Worm (Caenorhabditis elegans) whole organism, early embryonic: ENCODE measurements around the gene Y69A2AR.24.

ENCODE experiments used
- B0310.2 ChIP-seq: sonication (generic microtip); optimal IDR thresholded peaks from 2 replicates; lab custom pipeline; 2016; ENCODE audit warnings: mild to moderate bottlenecking, missing genetic modification characterization, missing compliant biosample characterization
- F13C5.2 ChIP-seq: sonication (generic microtip); optimal IDR thresholded peaks from 2 replicates; lab custom pipeline; 2017; ENCODE audit warnings: mild to moderate bottlenecking, missing genetic modification characterization, inconsistent platforms, missing compliant biosample characterization
- aly-1 ChIP-seq: sonication (generic microtip); optimal IDR thresholded peaks from 2 replicates; lab custom pipeline; 2016; ENCODE audit warnings: missing genetic modification characterization, missing compliant biosample characterization
- ama-1 ChIP-seq: fragments of 150-350 bp; optimal IDR thresholded peaks from 2 replicates; lab custom pipeline; 2014
- ceh-13 ChIP-seq: fragments of 200-800 bp; sonication (Bioruptor generic); optimal IDR thresholded peaks from 2 replicates; lab custom pipeline; 2018; ENCODE audit warnings: mild to moderate bottlenecking, missing genetic modification characterization, missing compliant biosample characterization
- ceh-36 ChIP-seq: sonication (generic microtip); optimal IDR thresholded peaks from 2 replicates; lab custom pipeline; 2016; ENCODE audit warnings: missing genetic modification characterization, inconsistent platforms, missing compliant biosample characterization
- ets-7 ChIP-seq: sonication (generic microtip); optimal IDR thresholded peaks from 2 replicates; lab custom pipeline; 2016; ENCODE audit warnings: missing genotype, missing genetic modification characterization, missing compliant biosample characterization
- flt-1 ChIP-seq: fragments of 200-800 bp; sonication (Bioruptor generic); IDR thresholded peaks from 2 replicates; pipeline ENCODE4 v1.3.6; 2022; ENCODE audit warnings: missing genetic modification characterization, missing compliant biosample characterization
- hmbx-1 ChIP-seq: sonication (generic microtip); optimal IDR thresholded peaks from 2 replicates; lab custom pipeline; 2016; ENCODE audit warnings: mild to moderate bottlenecking, missing genetic modification characterization, missing compliant biosample characterization
- hmg-4 ChIP-seq: fragments of 200-800 bp; sonication (Bioruptor generic); optimal IDR thresholded peaks from 2 replicates; lab custom pipeline; 2018; ENCODE audit warnings: mild to moderate bottlenecking, missing genetic modification characterization, missing compliant biosample characterization
- hnd-1 ChIP-seq: sonication (generic microtip); optimal IDR thresholded peaks from 2 replicates; lab custom pipeline; 2016; ENCODE audit warnings: missing genetic modification characterization, missing compliant biosample characterization
- pes-1 ChIP-seq: fragments of 200-800 bp; sonication (Bioruptor generic); IDR thresholded peaks from 2 replicates; pipeline ENCODE4 v1.3.6; 2022; ENCODE audit warnings: missing genetic modification reagents, missing genetic modification characterization, missing compliant biosample characterization
- scrt-1 ChIP-seq: fragments of 200-800 bp; sonication (Bioruptor generic); IDR thresholded peaks from 2 replicates; pipeline ENCODE4 v1.3.6; 2022; ENCODE audit warnings: missing genetic modification characterization, missing compliant biosample characterization
- sea-1 ChIP-seq: fragments of 200-800 bp; sonication (Bioruptor generic); conservative IDR thresholded peaks from 2 replicates; pipeline ENCODE4 v1.3.6; 2022; ENCODE audit warnings: missing genetic modification characterization, missing compliant biosample characterization
- tbx-11 ChIP-seq: fragments of 200-800 bp; sonication (Bioruptor generic); IDR thresholded peaks from 2 replicates; pipeline ENCODE4 v1.3.6; 2022; ENCODE audit warnings: missing genetic modification characterization, missing compliant biosample characterization
- tbx-37 ChIP-seq: fragments of 200-800 bp; sonication (Bioruptor generic); conservative IDR thresholded peaks from 2 replicates; pipeline ENCODE4 v1.3.6; 2022; ENCODE audit warnings: missing genetic modification reagents, missing genetic modification characterization, missing compliant biosample characterization
- tra-4 ChIP-seq: sonication (generic microtip); optimal IDR thresholded peaks from 2 replicates; lab custom pipeline; 2017; ENCODE audit warnings: missing genetic modification characterization, missing compliant biosample characterization

The Y69A2AR.24 gene

DNA sequence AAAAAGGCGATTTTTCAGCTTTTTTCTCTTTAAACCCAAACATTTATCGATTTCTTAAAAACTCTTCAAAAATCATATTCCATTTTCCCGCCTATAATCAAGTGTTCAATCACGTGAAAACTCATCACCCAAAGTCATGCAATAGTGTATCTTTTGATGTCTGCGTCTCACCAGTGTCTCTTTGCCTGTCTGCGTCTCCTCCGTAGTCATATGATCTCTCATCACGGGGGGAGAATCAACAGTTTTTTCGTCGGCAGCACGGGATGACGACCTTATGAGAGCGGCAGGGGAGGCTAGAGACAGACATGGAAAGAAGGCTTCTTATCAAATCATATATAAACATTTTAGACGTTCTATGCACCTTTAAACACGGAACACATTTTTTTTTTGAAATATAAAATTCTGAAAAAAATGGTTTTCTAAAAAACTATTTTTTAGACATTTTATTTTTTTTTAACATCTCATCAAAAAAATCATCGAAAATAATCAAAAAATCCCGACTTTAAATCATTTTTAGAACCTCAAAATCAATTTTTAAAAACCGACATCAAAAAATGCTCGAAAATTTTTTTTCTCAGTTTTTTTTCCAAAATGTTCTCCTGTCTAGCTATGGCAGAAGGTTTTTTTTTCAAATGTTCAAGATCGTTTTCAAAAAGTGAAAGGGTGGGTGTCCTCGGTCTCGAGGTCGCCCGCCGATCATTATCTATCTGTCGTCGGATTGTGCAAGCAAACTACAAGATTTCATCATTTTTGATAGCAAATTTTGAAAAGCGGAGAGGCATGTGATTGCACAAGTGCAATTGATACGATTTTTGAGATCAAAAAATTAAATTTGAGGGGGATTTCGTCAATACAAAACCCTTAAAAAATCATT, 38.4 kb upstream of the Y69A2AR.24 start:
- peak; percentile 19 for TF ChIP-seq F13C5.2
- 0 out of 2 replicates have a peak, but pooled peaks have one; percentile 43 for TF ChIP-seq flt-1 (GFP tag; lab: Robert Waterston, UW)
- TF ChIP-seq B0310.2 (tag; lab: Kevin White, UChicago), result peak; percentile 29
- no peak for TF ChIP-seq scrt-1 (GFP tag; lab: Robert Waterston, UW)
- TF ChIP-seq tbx-37 (GFP tag; lab: Robert Waterston, UW), result no peak
- TF ChIP-seq hmg-4 (GFP tag; lab: Kevin White, UChicago), result no peak

DNA sequence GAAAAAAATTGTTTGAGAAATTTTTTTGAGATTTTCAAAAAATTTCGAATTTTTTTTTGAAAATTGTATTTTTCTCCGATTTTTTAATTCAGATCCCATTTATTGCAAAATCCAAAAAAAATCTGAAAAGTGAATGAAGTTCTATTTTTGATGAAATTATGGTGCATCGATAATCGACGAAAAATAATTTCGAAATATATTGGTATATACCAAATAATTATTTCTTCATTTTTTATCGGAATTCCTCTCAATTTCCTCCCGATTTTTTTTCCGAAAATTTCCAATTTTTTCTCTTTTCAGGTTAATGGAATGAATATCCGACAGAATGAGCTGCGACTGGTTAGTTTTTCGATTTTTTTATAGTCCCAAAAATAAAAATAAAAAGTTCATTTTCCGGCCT, 37.0 kb upstream of the Y69A2AR.24 start, which contains the start of gene epg-9:
epg-9 (plus strand) TSS at position 301 of the 400 bp plus-strand sequence.
- TF ChIP-seq B0310.2 (tag; lab: Kevin White, UChicago) (no peak), scrt-1 (GFP tag; lab: Robert Waterston, UW) (no peak), aly-1 (tag; lab: Kevin White, UChicago) (no peak), flt-1 (GFP tag; lab: Robert Waterston, UW) (no peak), ceh-36 (tag; lab: Kevin White, UChicago) (no peak), tbx-37 (GFP tag; lab: Robert Waterston, UW) (no peak), ceh-13 (GFP tag; lab: Kevin White, UChicago) (no peak), ets-7 (tag; lab: Kevin White, UChicago) (no peak), hnd-1 (tag; lab: Kevin White, UChicago) (no peak), ama-1 (no peak), F13C5.2 (no peak)

DNA sequence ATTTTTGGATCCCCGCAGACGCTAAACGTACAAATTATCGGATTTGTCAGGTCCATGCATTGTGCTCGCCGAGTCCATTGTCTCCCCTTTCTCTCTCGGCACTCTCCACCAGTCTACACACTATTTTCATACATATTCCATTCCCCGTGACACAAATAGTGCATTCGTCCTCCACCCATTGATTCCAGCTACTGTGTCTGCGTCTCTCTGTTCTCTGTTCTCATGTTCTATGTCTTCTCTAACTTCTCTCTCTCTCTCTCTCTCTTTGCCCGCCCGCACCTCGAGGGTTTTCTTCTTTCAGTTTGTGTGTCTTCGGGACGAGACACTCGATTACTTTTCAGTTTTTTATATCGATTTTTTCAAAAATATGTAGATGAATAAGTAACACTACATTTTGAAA, 35.8 kb upstream of the Y69A2AR.24 start:
- TF ChIP-seq hmbx-1 (tag; lab: Kevin White, UChicago), result no peak
- TF ChIP-seq F13C5.2, result peak; percentile 21

DNA sequence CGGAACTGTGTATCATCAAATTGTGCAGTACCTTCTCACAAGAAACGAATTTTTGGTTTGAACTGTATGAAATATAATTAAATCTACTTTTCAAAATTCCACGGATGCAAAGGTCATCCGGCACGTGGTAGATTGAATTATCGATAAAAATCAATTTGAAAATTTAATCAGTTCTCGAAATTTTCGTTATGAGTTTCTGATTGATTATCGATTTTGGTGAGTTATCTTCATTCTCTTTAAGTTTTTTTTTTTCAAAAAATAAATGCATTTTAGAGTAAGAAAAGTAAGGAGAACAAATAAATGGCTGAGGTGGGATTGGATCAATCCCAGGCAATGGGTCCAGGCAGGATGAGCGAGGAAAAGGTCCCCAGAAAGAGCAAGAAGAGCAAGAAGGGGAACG, 33.5 kb upstream of the Y69A2AR.24 start, which contains the start of gene Y69A2AR.47:
Y69A2AR.47 (plus strand) TSS at position 301 of the 400 bp plus-strand sequence.
- TF ChIP-seq flt-1 (GFP tag; lab: Robert Waterston, UW) (no peak), tbx-37 (GFP tag; lab: Robert Waterston, UW) (no peak), ets-7 (tag; lab: Kevin White, UChicago) (no peak), scrt-1 (GFP tag; lab: Robert Waterston, UW) (no peak), pes-1 (GFP tag; lab: Robert Waterston, UW) (no peak), sea-1 (no peak), aly-1 (tag; lab: Kevin White, UChicago) (no peak), hnd-1 (tag; lab: Kevin White, UChicago) (no peak), hmbx-1 (tag; lab: Kevin White, UChicago) (no peak), tra-4 (tag; lab: Kevin White, UChicago) (no peak), ceh-36 (tag; lab: Kevin White, UChicago) (no peak), ama-1 (no peak), ceh-13 (GFP tag; lab: Kevin White, UChicago) (no peak), hmg-4 (GFP tag; lab: Kevin White, UChicago) (no peak), F13C5.2 (no peak), tbx-11 (no peak), B0310.2 (tag; lab: Kevin White, UChicago) (no peak)

DNA sequence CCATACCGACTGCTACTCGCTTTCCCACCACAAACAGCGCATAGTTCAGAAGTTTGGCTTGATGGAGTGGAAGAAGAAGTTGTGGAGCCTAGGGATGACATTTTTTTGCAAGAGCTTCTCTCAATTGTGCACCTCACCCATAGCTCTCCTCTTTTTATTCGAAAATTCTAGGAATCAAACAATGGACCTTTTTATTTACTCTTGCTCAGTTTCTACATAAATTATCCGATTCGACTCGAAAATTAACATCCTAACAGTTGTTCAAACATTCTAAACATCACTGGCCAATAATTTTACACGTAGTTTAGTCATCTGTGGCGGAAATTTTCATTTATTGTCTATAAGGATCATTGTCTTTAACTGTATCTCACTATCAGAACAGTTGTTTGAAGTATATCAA, 17.6 kb upstream of the Y69A2AR.24 start, which contains the start of gene nhr-242:
nhr-242 (minus strand) TSS at position 101 of the 400 bp plus-strand sequence.
- no peak for TF ChIP-seq ceh-36 (tag; lab: Kevin White, UChicago)
- TF ChIP-seq tra-4 (tag; lab: Kevin White, UChicago), result no peak
- no peak for TF ChIP-seq ceh-13 (GFP tag; lab: Kevin White, UChicago)
- no peak for TF ChIP-seq scrt-1 (GFP tag; lab: Robert Waterston, UW)
- TF ChIP-seq ets-7 (tag; lab: Kevin White, UChicago), result no peak
- TF ChIP-seq hmbx-1 (tag; lab: Kevin White, UChicago), result no peak
- no peak for TF ChIP-seq flt-1 (GFP tag; lab: Robert Waterston, UW)
- TF ChIP-seq F13C5.2, result no peak
- TF ChIP-seq pes-1 (GFP tag; lab: Robert Waterston, UW), result no peak
- no peak for TF ChIP-seq sea-1
- no peak for TF ChIP-seq tbx-37 (GFP tag; lab: Robert Waterston, UW)
- no peak for TF ChIP-seq hnd-1 (tag; lab: Kevin White, UChicago)
- no peak for TF ChIP-seq ama-1
- TF ChIP-seq tbx-11, result no peak
- TF ChIP-seq B0310.2 (tag; lab: Kevin White, UChicago), result no peak

DNA sequence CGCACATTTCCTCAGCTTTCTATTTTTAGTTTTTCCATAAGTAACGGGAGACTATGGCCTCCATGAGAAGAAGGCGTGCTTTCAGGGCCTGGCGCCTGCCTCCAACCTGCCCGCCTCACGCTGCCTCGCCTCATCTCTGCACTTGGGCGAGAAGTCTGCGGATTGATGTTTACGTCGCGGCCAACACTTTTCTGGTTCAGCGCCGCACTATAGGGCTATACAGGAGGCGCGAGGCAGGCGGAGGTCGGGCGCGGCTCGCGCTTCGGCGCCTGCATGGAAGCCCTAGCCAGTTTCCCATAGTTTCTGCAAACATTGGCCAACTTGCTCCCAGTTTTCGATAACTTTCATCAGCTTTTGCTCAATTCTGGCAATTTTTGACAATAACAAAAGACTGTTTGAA, 9.3 kb upstream of the Y69A2AR.24 start:
- TF ChIP-seq ama-1, result no peak
- TF ChIP-seq ceh-13 (GFP tag; lab: Kevin White, UChicago), result no peak
- no peak for TF ChIP-seq aly-1 (tag; lab: Kevin White, UChicago)
- no peak for TF ChIP-seq hmg-4 (GFP tag; lab: Kevin White, UChicago)
- no peak for TF ChIP-seq hnd-1 (tag; lab: Kevin White, UChicago)
- no peak for TF ChIP-seq hmbx-1 (tag; lab: Kevin White, UChicago)
- TF ChIP-seq scrt-1 (GFP tag; lab: Robert Waterston, UW), result no peak
- no peak for TF ChIP-seq ceh-36 (tag; lab: Kevin White, UChicago)
- no peak for TF ChIP-seq ets-7 (tag; lab: Kevin White, UChicago)
- TF ChIP-seq flt-1 (GFP tag; lab: Robert Waterston, UW), result no peak
- TF ChIP-seq pes-1 (GFP tag; lab: Robert Waterston, UW), result no peak
- no peak for TF ChIP-seq F13C5.2
- no peak for TF ChIP-seq B0310.2 (tag; lab: Kevin White, UChicago)
- no peak for TF ChIP-seq tra-4 (tag; lab: Kevin White, UChicago)
- no peak for TF ChIP-seq tbx-11
- TF ChIP-seq tbx-37 (GFP tag; lab: Robert Waterston, UW), result no peak
- no peak for TF ChIP-seq sea-1

DNA sequence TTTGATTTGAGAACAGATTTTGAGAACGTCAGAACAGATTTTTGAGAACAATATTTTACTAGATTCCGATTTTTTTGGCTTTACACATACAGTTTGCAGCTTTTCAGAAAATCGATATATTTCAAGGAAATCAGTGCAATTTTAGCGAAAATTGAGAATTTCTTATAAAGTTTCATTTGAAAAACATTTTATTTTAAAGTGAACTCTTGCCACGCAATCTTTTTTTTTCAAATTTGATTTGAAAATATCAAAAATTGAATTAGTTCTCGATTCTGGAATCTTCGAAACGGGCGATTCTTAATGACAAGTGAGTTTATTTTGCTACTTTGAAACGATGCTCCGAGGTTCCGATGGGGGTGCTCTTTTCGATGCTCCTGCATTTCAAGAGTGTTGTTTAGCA, 8.2 kb upstream of the Y69A2AR.24 start, which contains the start of gene Y69A2AR.51:
Y69A2AR.51 (plus strand) TSS at position 301 of the 400 bp plus-strand sequence.
- TF ChIP-seq pes-1 (GFP tag; lab: Robert Waterston, UW) (no peak), tbx-37 (GFP tag; lab: Robert Waterston, UW) (no peak), hmbx-1 (tag; lab: Kevin White, UChicago) (no peak), ama-1 (no peak), hnd-1 (tag; lab: Kevin White, UChicago) (no peak)
